Fruit fly (Drosophila melanogaster) S2 (cell line): Measurements from ENCODE around the gene CG4617.

Experiments
- CG8478 ChIP-seq: fragments of >200 bp; optimal IDR thresholded peaks from 2 replicates; lab custom pipeline; 2018
- CTCF ChIP-seq, 2 experiments: fragments of >200 bp; optimal IDR thresholded peaks; 2 replicates each; lab custom pipeline; 2018

DNA sequence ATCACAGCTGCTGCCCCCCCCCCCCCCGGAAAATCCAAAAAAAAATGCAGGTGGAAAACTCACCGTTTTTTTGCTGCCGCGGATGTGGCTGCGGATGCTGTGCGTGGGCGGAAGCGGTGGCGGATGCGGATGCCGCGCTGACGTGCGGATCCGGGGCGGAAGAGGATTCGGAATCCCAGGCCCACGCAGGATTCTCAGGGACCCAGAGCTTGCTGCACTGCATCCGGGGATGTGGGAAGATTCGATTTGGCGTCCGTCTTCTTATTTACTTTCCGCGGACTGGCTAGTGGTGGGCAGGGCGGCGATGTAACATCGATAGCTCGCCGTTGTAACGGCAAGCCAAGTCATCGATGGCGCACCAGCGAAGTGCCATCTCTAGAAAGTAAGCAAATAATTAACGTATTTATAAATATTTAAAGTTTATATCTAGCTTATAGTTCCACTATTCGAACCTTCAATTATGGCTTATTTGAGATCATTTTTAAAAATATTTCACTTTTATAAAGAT, 2.2 kb downstream of the CG4617 start, which contains the start of gene CG4615:
- peak in 1 of 2 experiments; percentile 25 for TF ChIP-seq CTCF (optimal IDR thresholded peaks at IDR 0.05; lab: Kevin White, UChicago)
- TF ChIP-seq CG8478 = no peak
